Fruit fly (Drosophila melanogaster): ENCODE data around the gene CG34328.

Gene CG34328

DNA sequence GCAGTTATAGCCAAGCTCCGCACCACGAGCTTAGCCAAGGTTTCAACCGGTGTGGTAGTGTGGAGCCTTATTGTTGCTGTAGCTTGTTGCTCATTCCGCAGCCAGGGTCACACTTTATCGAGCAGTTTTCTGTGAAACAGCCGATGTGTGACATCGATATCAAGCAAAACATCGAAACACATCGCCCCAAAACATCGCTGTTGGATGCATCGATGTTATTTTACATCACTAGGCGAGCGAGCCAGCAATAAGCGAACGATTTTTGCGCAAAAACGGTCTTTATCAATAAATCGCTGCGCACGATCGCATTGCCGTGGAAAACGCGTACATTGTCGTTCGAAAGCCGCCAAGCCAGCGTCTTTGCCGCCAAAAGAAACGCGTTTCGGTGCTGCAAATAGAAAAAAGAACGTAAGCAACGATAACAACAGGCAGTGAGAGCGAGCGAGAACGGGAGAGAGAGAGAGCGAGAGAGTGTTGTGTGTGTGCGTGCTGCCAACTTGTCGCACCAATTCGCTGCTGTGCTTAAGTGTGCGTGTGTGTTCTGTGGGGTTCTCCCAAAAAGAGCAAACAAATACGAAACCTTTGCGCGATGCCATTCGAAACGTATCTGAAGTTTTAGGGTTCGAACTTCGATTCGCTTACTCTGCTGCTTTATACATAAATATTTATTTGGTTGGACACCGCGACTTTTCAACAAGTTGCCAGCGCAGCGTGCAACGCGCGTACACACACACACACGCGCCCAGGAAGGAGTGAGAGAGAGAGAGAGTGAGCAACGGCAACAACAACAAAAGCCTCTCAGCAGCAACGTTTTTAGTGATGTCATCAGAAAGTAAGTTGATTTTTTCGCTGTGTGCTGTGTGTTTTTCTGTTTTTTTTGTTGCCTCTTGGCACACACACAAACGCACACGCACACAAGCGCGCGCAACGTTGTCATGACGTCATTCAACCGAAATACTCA, 28.8 kb downstream of the CG34328 start (continued):
- TF ChIP-seq CG32532 (GFP tag; IDR thresholded peaks at IDR 0.05) (peak; percentile 30), Ets97D (GFP tag; optimal IDR thresholded peaks at IDR 0.05) (peak; percentile 95), br (optimal IDR thresholded peaks at IDR 0.05) (no peak), NfI (GFP tag; optimal IDR thresholded peaks at IDR 0.05) (peak; percentile 22), CG3847 (GFP tag; IDR thresholded peaks at IDR 0.05) (peak; percentile 81), her (GFP tag; optimal IDR thresholded peaks at IDR 0.05) (peak; percentile 67), fd102C (GFP tag; optimal IDR thresholded peaks at IDR 0.05) (no peak), CG42726 (GFP tag; IDR thresholded peaks at IDR 0.05; ENCODE audit: partially characterized antibody) (peak; percentile 99), CG17328 (GFP tag; IDR thresholded peaks at IDR 0.05) (0 out of 2 replicates have a peak, but pooled peaks have one; percentile 37), CG8944 (GFP tag; optimal IDR thresholded peaks at IDR 0.05) (peak; percentile 24), Six4 (GFP tag; optimal IDR thresholded peaks at IDR 0.05) (no peak), bcd (GFP tag; optimal IDR thresholded peaks at IDR 0.05) (peak; percentile 19), B-H2 (GFP tag; optimal IDR thresholded peaks at IDR 0.05) (peak; percentile 16), lilli (GFP tag; optimal IDR thresholded peaks at IDR 0.05) (peak; percentile 6), MESR4 (GFP tag; optimal IDR thresholded peaks at IDR 0.05) (peak; percentile 80), CG7839 (tag; optimal IDR thresholded peaks at IDR 0.05) (peak; percentile 17), CG2116 (GFP tag; optimal IDR thresholded peaks at IDR 0.05) (peak; percentile 92), CG4424 (GFP tag; optimal IDR thresholded peaks at IDR 0.05) (no peak), zen (tag; optimal IDR thresholded peaks at IDR 0.05) (no peak), CG11247 (GFP tag; IDR thresholded peaks at IDR 0.05) (0 out of 2 replicates have a peak, but pooled peaks have one; percentile 14), CG16813 (GFP tag; IDR thresholded peaks at IDR 0.05; ENCODE audit: partially characterized antibody) (peak; percentile 99), klu (GFP tag; IDR thresholded peaks at IDR 0.05) (no peak), dpn (GFP tag; optimal IDR thresholded peaks at IDR 0.05) (peak; percentile 17 to 50), CG34376 (GFP tag; optimal IDR thresholded peaks at IDR 0.05) (peak; percentile 38), CG13894 (tag; optimal IDR thresholded peaks at IDR 0.05) (peak; percentile 55), CG6791 (GFP tag; IDR thresholded peaks at IDR 0.05; ENCODE audit: partially characterized antibody) (peak; percentile 98), HmgZ (tag; optimal IDR thresholded peaks at IDR 0.05) (peak; percentile 66), BEAF-32 (GFP tag; optimal IDR thresholded peaks at IDR 0.05) (peak; percentile 100), gem (tag; optimal IDR thresholded peaks at IDR 0.05) (no peak), pzg (GFP tag; optimal IDR thresholded peaks at IDR 0.05) (peak; percentile 98), CG13287 (GFP tag; IDR thresholded peaks at IDR 0.05; ENCODE audit: partially characterized antibody) (peak; percentile 99), CG9215 (GFP tag; IDR thresholded peaks at IDR 0.05) (0 out of 2 replicates have a peak, but pooled peaks have one; percentile 19), CG4282 (GFP tag; optimal IDR thresholded peaks at IDR 0.05) (peak; percentile 9), luna (GFP tag; optimal IDR thresholded peaks at IDR 0.05) (peak; percentile 11), ind (GFP tag; optimal IDR thresholded peaks at IDR 0.05) (peak; percentile 23), pb (GFP tag; optimal IDR thresholded peaks at IDR 0.05) (no peak), seq (GFP tag; IDR thresholded peaks at IDR 0.05) (no peak), gcm (GFP tag; optimal IDR thresholded peaks at IDR 0.05) (no peak), lov (optimal IDR thresholded peaks at IDR 0.05) (no peak), lov (GFP tag; IDR thresholded peaks at IDR 0.05) (no peak), CG12391 (tag; optimal IDR thresholded peaks at IDR 0.05) (peak; percentile 25), CG11560 (tag; IDR thresholded peaks at IDR 0.05) (0 out of 3 replicates have a peak, but pooled peaks have one; percentile 10), scrt (GFP tag; optimal IDR thresholded peaks at IDR 0.05) (peak; percentile 88), pros (GFP tag; optimal IDR thresholded peaks at IDR 0.05) (peak; percentile 14), vvl (GFP tag; IDR thresholded peaks at IDR 0.05) (no peak), CG5180 (GFP tag; optimal IDR thresholded peaks at IDR 0.05) (peak; percentile 80), Eip74EF (GFP tag; optimal IDR thresholded peaks at IDR 0.05) (no peak), CG11456 (GFP tag; IDR thresholded peaks at IDR 0.05) (peak; percentile 72; the same call in 2 of the 3 replicates)

Measured in whole organism, embryonic.